Worm (Caenorhabditis elegans): Measurements from ENCODE around the gene lron-14.

The lron-14 gene

ce11 chrIV:9525682-9526416, 40.6 kb downstream of the lron-14 start, which contains the start of gene elo-1 (continued):
- TF ChIP-seq grh-1 (GFP tag; IDR thresholded peaks at IDR 0.05) (no peak), hpl-2 (GFP tag; optimal IDR thresholded peaks at IDR 0.05) (no peak), aha-1 (tag; optimal IDR thresholded peaks at IDR 0.05) (no peak), nhr-76 (tag; optimal IDR thresholded peaks at IDR 0.05) (no peak), nhr-12 (tag; optimal IDR thresholded peaks at IDR 0.05) (no peak), nhr-19 (GFP tag; conservative IDR thresholded peaks at IDR 0.05) (peak; percentile 53), ceh-90 (tag; optimal IDR thresholded peaks at IDR 0.05) (no peak), alr-1 (tag; optimal IDR thresholded peaks at IDR 0.05; ENCODE audit: borderline replicate concordance) (no peak), vab-15 (tag; optimal IDR thresholded peaks at IDR 0.05) (no peak), aly-2 (tag; optimal IDR thresholded peaks at IDR 0.05) (no peak), snpc-4 (tag; optimal IDR thresholded peaks at IDR 0.05) (peak; percentile 35), dsc-1 (tag; optimal IDR thresholded peaks at IDR 0.05) (peak; percentile 93), ceh-82 (tag; optimal IDR thresholded peaks at IDR 0.05) (peak in 1 of 3 experiments; percentile 23), lin-15B (tag; optimal IDR thresholded peaks at IDR 0.05) (no peak), ceh-63 (GFP tag; optimal IDR thresholded peaks at IDR 0.05) (no peak), sox-4 (tag; optimal IDR thresholded peaks at IDR 0.05) (no peak), Y116A8C.19 (tag; optimal IDR thresholded peaks at IDR 0.05; ENCODE audit: borderline replicate concordance) (no peak), ets-5 (GFP tag; IDR thresholded peaks at IDR 0.05) (no peak), unc-130 (tag; optimal IDR thresholded peaks at IDR 0.05) (no peak), nhr-90 (tag; optimal IDR thresholded peaks at IDR 0.05; ENCODE audit: poor library complexity) (peak; percentile 65), egl-13 (tag; optimal IDR thresholded peaks at IDR 0.05) (no peak), pax-3 (tag; optimal IDR thresholded peaks at IDR 0.05) (no peak), mef-2 (tag; optimal IDR thresholded peaks at IDR 0.05) (no peak), mep-1 (tag; optimal IDR thresholded peaks at IDR 0.05) (peak; percentile 68), tbx-2 (tag; optimal IDR thresholded peaks at IDR 0.05) (peak; percentile 5), zip-4 (GFP tag; optimal IDR thresholded peaks at IDR 0.05) (no peak), efl-3 (GFP tag; optimal IDR thresholded peaks at IDR 0.05) (no peak), pag-3 (tag; optimal IDR thresholded peaks at IDR 0.05; ENCODE audit: borderline replicate concordance, insufficient read depth) (no peak), fkh-8 (tag; optimal IDR thresholded peaks at IDR 0.05) (no peak), ces-1 (GFP tag; optimal IDR thresholded peaks at IDR 0.05) (no peak), fkh-10 (GFP tag; optimal IDR thresholded peaks at IDR 0.05) (no peak), nhr-28 (tag; optimal IDR thresholded peaks at IDR 0.05) (no peak), C04F5.9 (tag; optimal IDR thresholded peaks at IDR 0.05) (no peak), zag-1 (tag; optimal IDR thresholded peaks at IDR 0.05) (no peak), C34B4.2 (tag; optimal IDR thresholded peaks at IDR 0.05) (no peak), sptf-1 (tag; optimal IDR thresholded peaks at IDR 0.05) (no peak), ztf-11 (tag; optimal IDR thresholded peaks at IDR 0.05) (no peak), irx-1 (tag; optimal IDR thresholded peaks at IDR 0.05) (no peak), unc-86 (tag; optimal IDR thresholded peaks at IDR 0.05) (no peak), lir-3 (tag; optimal IDR thresholded peaks at IDR 0.05; ENCODE audit: poor library complexity) (no peak), unc-98 (GFP tag; IDR thresholded peaks at IDR 0.05) (no peak), unc-30 (tag; optimal IDR thresholded peaks at IDR 0.05) (no peak), lin-13 (GFP tag; optimal IDR thresholded peaks at IDR 0.05) (no peak), elt-2 (tag; optimal IDR thresholded peaks at IDR 0.05) (peak; percentile 75), fos-1 (tag; optimal IDR thresholded peaks at IDR 0.05) (no peak), hlh-4 (tag; optimal IDR thresholded peaks at IDR 0.05) (no peak), isw-1 (GFP tag; IDR thresholded peaks at IDR 0.05) (no peak), blmp-1 (tag; optimal IDR thresholded peaks at IDR 0.05) (peak; percentile 98), lin-14 (GFP tag; optimal IDR thresholded peaks at IDR 0.05) (peak; percentile 84), lsy-2 (tag; optimal IDR thresholded peaks at IDR 0.05) (peak; percentile 22 to 30), nhr-84 (tag; optimal IDR thresholded peaks at IDR 0.05) (no peak), elt-3 (tag; optimal IDR thresholded peaks at IDR 0.05) (peak in 4 of 6 experiments; percentile 21 to 46 (median 40))
